Fruit fly (Drosophila melanogaster) whole organism, embryonic: Measurements from ENCODE around the gene CG46459.

Source experiments
- Abd-B ChIP-seq: fragments of 200-800 bp; sonication (Bioruptor generic); optimal IDR thresholded peaks from 2 replicates; lab custom pipeline; 2018; ENCODE audit warnings: missing biosample characterization, mild to moderate bottlenecking, missing genetic modification characterization, moderate library complexity
- Adf1 ChIP-seq: fragments of 200-800 bp; sonication (Bioruptor generic); IDR thresholded peaks from 2 replicates; pipeline ENCODE4 v1.3.6; 2022; ENCODE audit warnings: missing biosample characterization, missing genetic modification characterization
- Antp ChIP-seq: fragments of 200-800 bp; sonication (Bioruptor generic); optimal IDR thresholded peaks from 3 replicates; lab custom pipeline; 2016; ENCODE audit warnings: missing biosample characterization, missing genetic modification characterization
- CG10274 ChIP-seq: fragments of 200-800 bp; sonication (Bioruptor generic); optimal IDR thresholded peaks from 3 replicates; lab custom pipeline; 2017; ENCODE audit warnings: missing biosample characterization, mild to moderate bottlenecking, missing genetic modification characterization
- CG11560 ChIP-seq: fragments of 200-800 bp; sonication (Bioruptor generic); IDR thresholded peaks from 3 replicates; pipeline ENCODE4 v1.3.6; 2022; ENCODE audit warnings: missing biosample characterization, missing genetic modification characterization
- CG12071 ChIP-seq: fragments of 200-800 bp; sonication (Bioruptor generic); optimal IDR thresholded peaks from 3 replicates; lab custom pipeline; 2018; ENCODE audit warnings: missing biosample characterization, mild to moderate bottlenecking, missing genetic modification characterization
- CG13624 ChIP-seq: fragments of 200-800 bp; sonication (Bioruptor generic); optimal IDR thresholded peaks from 2 replicates; lab custom pipeline; 2016; ENCODE audit warnings: missing biosample characterization, missing genetic modification characterization
- CG14667 ChIP-seq: fragments of 200-800 bp; sonication (Bioruptor generic); IDR thresholded peaks from 2 replicates; pipeline ENCODE4 v1.3.6; 2022; ENCODE audit warnings: missing biosample characterization, missing genetic modification characterization
- CG14965 ChIP-seq: fragments of 200-800 bp; sonication (Bioruptor generic); optimal IDR thresholded peaks from 2 replicates; lab custom pipeline; 2016; ENCODE audit warnings: missing biosample characterization, missing genetic modification characterization, borderline replicate concordance
- CG15514 ChIP-seq: fragments of 200-800 bp; sonication (Bioruptor generic); optimal IDR thresholded peaks from 3 replicates; lab custom pipeline; 2017; ENCODE audit warnings: missing biosample characterization, missing genetic modification characterization, mild to moderate bottlenecking, moderate library complexity, missing genetic modification reagents
- CG17912 ChIP-seq: fragments of 200-800 bp; sonication (Bioruptor generic); optimal IDR thresholded peaks from 2 replicates; lab custom pipeline; 2018; ENCODE audit warnings: missing biosample characterization, mild to moderate bottlenecking, missing genetic modification characterization
- CG18262 ChIP-seq: fragments of 200-800 bp; optimal IDR thresholded peaks from 3 replicates; lab custom pipeline; 2019; ENCODE audit warnings: missing biosample characterization, mild to moderate bottlenecking, missing genetic modification characterization, moderate library complexity
- CG2712 ChIP-seq: fragments of 200-800 bp; optimal IDR thresholded peaks from 3 replicates; lab custom pipeline; 2019; ENCODE audit warnings: missing biosample characterization, mild to moderate bottlenecking, missing genetic modification characterization, moderate library complexity
- CG31441 ChIP-seq: fragments of 200-800 bp; sonication (Bioruptor generic); IDR thresholded peaks from 2 replicates; pipeline ENCODE4 v1.3.6; 2022; ENCODE audit warnings: missing biosample characterization, missing genetic modification characterization
- CG34376 ChIP-seq: fragments of 200-800 bp; sonication (Bioruptor generic); optimal IDR thresholded peaks from 2 replicates; lab custom pipeline; 2018; ENCODE audit warnings: missing biosample characterization, mild to moderate bottlenecking, missing genetic modification characterization
- CG4424 ChIP-seq: fragments of 200-800 bp; sonication (Bioruptor generic); optimal IDR thresholded peaks from 3 replicates; lab custom pipeline; 2016; ENCODE audit warnings: missing biosample characterization, missing genetic modification characterization
- CG4730 ChIP-seq: fragments of 200-800 bp; sonication (Bioruptor generic); IDR thresholded peaks from 2 replicates; pipeline ENCODE4 v1.3.6; 2022; ENCODE audit warnings: missing biosample characterization, missing genetic modification characterization
- CG6175 ChIP-seq: fragments of 200-800 bp; sonication (Bioruptor generic); IDR thresholded peaks from 3 replicates; pipeline ENCODE4 v1.3.6; 2022; ENCODE audit warnings: missing biosample characterization, missing genetic modification characterization
- CG7839 ChIP-seq: fragments of 200-800 bp; sonication (Bioruptor generic); optimal IDR thresholded peaks from 3 replicates; lab custom pipeline; 2018; ENCODE audit warnings: missing biosample characterization, mild to moderate bottlenecking, missing genetic modification characterization, moderate library complexity
- CG9437 ChIP-seq: fragments of 200-800 bp; sonication (Bioruptor generic); optimal IDR thresholded peaks from 2 replicates; lab custom pipeline; 2018; ENCODE audit warnings: missing biosample characterization, mild to moderate bottlenecking, missing genetic modification characterization
- D ChIP-seq, 2 experiments: fragments of 200-800 bp in 1 of 2; fragments of >200 bp in 1 of 2; sonication (Bioruptor generic) in 1 of 2; optimal IDR thresholded peaks; 2 replicates in 1 of 2; 3 replicates in 1 of 2; lab custom pipeline; 2017; ENCODE audit warnings: mild to moderate bottlenecking in 1 of 2, missing biosample characterization in 1 of 2, missing genetic modification characterization in 1 of 2, missing genetic modification reagents in 1 of 2
- Dad ChIP-seq: fragments of 200-800 bp; sonication (Bioruptor generic); optimal IDR thresholded peaks from 3 replicates; lab custom pipeline; 2016; ENCODE audit warnings: missing biosample characterization, missing genetic modification characterization
- Fer2 ChIP-seq: fragments of 200-800 bp; sonication (Bioruptor generic); optimal IDR thresholded peaks from 2 replicates; lab custom pipeline; 2018; ENCODE audit warnings: missing biosample characterization, mild to moderate bottlenecking, missing genetic modification characterization, moderate library complexity
- Fer3 ChIP-seq: fragments of 200-800 bp; sonication (Bioruptor generic); optimal IDR thresholded peaks from 2 replicates; lab custom pipeline; 2018; ENCODE audit warnings: missing biosample characterization, mild to moderate bottlenecking, missing genetic modification characterization, moderate library complexity
- Gsc ChIP-seq: fragments of 200-800 bp; sonication (Bioruptor generic); IDR thresholded peaks from 2 replicates; pipeline ENCODE4 v1.3.6; 2022; ENCODE audit warnings: missing biosample characterization, missing genetic modification characterization
- H2.0 ChIP-seq: fragments of 200-800 bp; sonication (Bioruptor generic); IDR thresholded peaks from 2 replicates; pipeline ENCODE4 v1.3.6; 2022; ENCODE audit warnings: missing biosample characterization, missing genetic modification characterization
- MESR4 ChIP-seq: fragments of 200-800 bp; sonication (Bioruptor generic); optimal IDR thresholded peaks from 2 replicates; lab custom pipeline; 2018; ENCODE audit warnings: missing biosample characterization, mild to moderate bottlenecking, missing genetic modification characterization, moderate library complexity
- Neu2 ChIP-seq: fragments of 200-800 bp; sonication (Bioruptor generic); optimal IDR thresholded peaks from 3 replicates; lab custom pipeline; 2016; ENCODE audit warnings: missing biosample characterization, missing genetic modification characterization, borderline replicate concordance
- ara ChIP-seq: fragments of 200-800 bp; sonication (Bioruptor generic); IDR thresholded peaks from 2 replicates; pipeline ENCODE4 v1.3.6; 2022; ENCODE audit warnings: missing biosample characterization, missing genetic modification characterization
- cg ChIP-seq: fragments of 200-800 bp; sonication (Bioruptor generic); optimal IDR thresholded peaks from 3 replicates; lab custom pipeline; 2019; ENCODE audit warnings: missing biosample characterization, mild to moderate bottlenecking, missing genetic modification characterization, moderate library complexity
- crc ChIP-seq: fragments of 200-800 bp; sonication (Bioruptor generic); optimal IDR thresholded peaks from 2 replicates; lab custom pipeline; 2016; ENCODE audit warnings: missing biosample characterization, missing genetic modification characterization
- dmrt99B ChIP-seq: fragments of 200-800 bp; sonication (Bioruptor generic); optimal IDR thresholded peaks from 2 replicates; lab custom pipeline; 2018; ENCODE audit warnings: missing biosample characterization, mild to moderate bottlenecking, missing genetic modification characterization, moderate library complexity
- dpn ChIP-seq, 2 experiments: fragments of 200-800 bp; sonication (Bioruptor generic); optimal IDR thresholded peaks; 3 replicates each; lab custom pipeline; 2016; ENCODE audit warnings: missing biosample characterization in 2 of 2, missing genetic modification characterization in 2 of 2
- gfzf ChIP-seq: fragments of 200-800 bp; sonication (Bioruptor generic); optimal IDR thresholded peaks from 2 replicates; lab custom pipeline; 2016; ENCODE audit warnings: missing biosample characterization, mild to moderate bottlenecking, missing genetic modification characterization, moderate library complexity
- grau ChIP-seq: fragments of 200-800 bp; optimal IDR thresholded peaks from 3 replicates; lab custom pipeline; 2019; ENCODE audit warnings: missing biosample characterization, mild to moderate bottlenecking, missing genetic modification characterization, moderate library complexity
- ham ChIP-seq: fragments of 200-800 bp; sonication (Bioruptor generic); IDR thresholded peaks from 2 replicates; pipeline ENCODE4 v1.3.6; 2022; ENCODE audit warnings: missing biosample characterization, missing genetic modification characterization
- lmd ChIP-seq: fragments of 200-800 bp; sonication (Bioruptor generic); IDR thresholded peaks from 2 replicates; pipeline ENCODE4 v1.3.6; 2022; ENCODE audit warnings: missing biosample characterization, missing genetic modification characterization
- nmo ChIP-seq: fragments of 200-800 bp; sonication (Bioruptor generic); optimal IDR thresholded peaks from 2 replicates; lab custom pipeline; 2018; ENCODE audit warnings: missing biosample characterization, mild to moderate bottlenecking, missing genetic modification characterization, moderate library complexity
- nom ChIP-seq: fragments of 200-800 bp; sonication (Bioruptor generic); optimal IDR thresholded peaks from 2 replicates; lab custom pipeline; 2017; ENCODE audit warnings: missing biosample characterization, missing genetic modification characterization, mild to moderate bottlenecking, moderate library complexity, missing genetic modification reagents
- pb ChIP-seq: fragments of 200-800 bp; sonication (Bioruptor generic); optimal IDR thresholded peaks from 3 replicates; lab custom pipeline; 2016; ENCODE audit warnings: missing biosample characterization, missing genetic modification characterization
- repo ChIP-seq: fragments of 200-800 bp; sonication (Bioruptor generic); optimal IDR thresholded peaks from 2 replicates; lab custom pipeline; 2016; ENCODE audit warnings: missing biosample characterization, missing genetic modification characterization
- sc ChIP-seq, 3 experiments: fragments of >200 bp in 2 of 3; fragments of 200-800 bp in 1 of 3; sonication (Bioruptor generic) in 1 of 3; optimal IDR thresholded peaks; 2 replicates in 2 of 3; 3 replicates in 1 of 3; lab custom pipeline; 2017; ENCODE audit warnings: mild to moderate bottlenecking in 1 of 3, missing biosample characterization in 1 of 3, missing genetic modification characterization in 1 of 3, missing genetic modification reagents in 1 of 3
- sim ChIP-seq: fragments of 200-800 bp; sonication (Bioruptor generic); IDR thresholded peaks from 2 replicates; pipeline ENCODE4 v1.3.6; 2022; ENCODE audit warnings: missing biosample characterization, missing genetic modification characterization
- slbo ChIP-seq: fragments of 200-800 bp; sonication (Bioruptor generic); IDR thresholded peaks from 2 replicates; pipeline ENCODE4 v1.3.6; 2022; ENCODE audit warnings: missing biosample characterization, missing genetic modification characterization
- toy ChIP-seq: fragments of 200-800 bp; sonication (Bioruptor generic); IDR thresholded peaks from 2 replicates; pipeline ENCODE4 v1.3.6; 2022; ENCODE audit warnings: missing biosample characterization, missing genetic modification characterization
- trem ChIP-seq: fragments of 200-800 bp; optimal IDR thresholded peaks from 3 replicates; lab custom pipeline; 2019; ENCODE audit warnings: missing biosample characterization, mild to moderate bottlenecking, missing genetic modification characterization, moderate library complexity
- unc-4 ChIP-seq: fragments of 200-800 bp; sonication (Bioruptor generic); IDR thresholded peaks from 2 replicates; pipeline ENCODE4 v1.3.6; 2022; ENCODE audit warnings: missing biosample characterization, missing genetic modification characterization; ENCODE audit not compliant: partially characterized antibody

The CG46459 gene

dm6 chr3R:10680825-10681681 lies 15.4 kb upstream of the CG46459 start, which contains the start of gene Phyhd1 (continued):
- TF ChIP-seq slbo (GFP tag; lab: Robert Waterston, UW) (peak; percentile 96), CG18262 (tag; lab: Kevin White, UChicago) (peak; percentile 94), CG14667 (GFP tag; lab: Robert Waterston, UW) (peak; percentile 83), unc-4 (GFP tag; lab: Robert Waterston, UW) (no peak), ham (GFP tag; lab: Robert Waterston, UW) (peak; percentile 55; the same call in 1 of the 2 replicates), CG4424 (GFP tag; lab: Kevin White, UChicago) (peak; percentile 93), CG4730 (GFP tag; lab: Robert Waterston, UW) (peak; percentile 86), CG2712 (tag; lab: Kevin White, UChicago) (peak; percentile 96), repo (peak; percentile 95), nmo (peak; percentile 96), dpn (GFP tag; optimal IDR thresholded peaks at IDR 0.05; lab: Kevin White, UChicago) (peak; percentile 90 to 95), gfzf (GFP tag; lab: Kevin White, UChicago) (peak; percentile 10), Dad (GFP tag; lab: Kevin White, UChicago) (peak; percentile 96), lmd (GFP tag; lab: Robert Waterston, UW) (peak; percentile 97), Fer3 (peak; percentile 93), MESR4 (GFP tag; lab: Kevin White, UChicago) (peak; percentile 48), CG9437 (GFP tag; lab: Kevin White, UChicago) (peak; percentile 87), Adf1 (GFP tag; lab: Robert Waterston, UW) (peak; percentile 76), toy (peak; percentile 81), Fer2 (tag; lab: Kevin White, UChicago) (peak; percentile 79), sc (optimal IDR thresholded peaks at IDR 0.05; lab: Kevin White, UChicago) (no peak), sc (GFP tag; optimal IDR thresholded peaks at IDR 0.05; lab: Kevin White, UChicago) (peak; percentile 92), CG34376 (GFP tag; lab: Kevin White, UChicago) (peak; percentile 87), D (optimal IDR thresholded peaks at IDR 0.05; lab: Kevin White, UChicago) (no peak), D (GFP tag; optimal IDR thresholded peaks at IDR 0.05; lab: Kevin White, UChicago) (peak; percentile 88), cg (GFP tag; lab: Kevin White, UChicago) (no peak), CG11560 (tag; lab: Robert Waterston, UW) (peak; percentile 82), CG31441 (GFP tag; lab: Robert Waterston, UW) (peak; percentile 86), CG6175 (GFP tag; lab: Robert Waterston, UW) (peak; percentile 81; the same call in 2 of the 3 replicates), Abd-B (peak; percentile 88), CG13624 (GFP tag; lab: Kevin White, UChicago) (peak; percentile 96), grau (tag; lab: Kevin White, UChicago) (peak; percentile 94), crc (GFP tag; lab: Kevin White, UChicago) (peak; percentile 87), CG17912 (GFP tag; lab: Kevin White, UChicago) (no peak), pb (GFP tag; lab: Kevin White, UChicago) (peak; percentile 90), sim (GFP tag; lab: Robert Waterston, UW) (peak; percentile 72; the same call in 1 of the 2 replicates), nom (GFP tag; lab: Kevin White, UChicago) (no peak), ara (GFP tag; lab: Robert Waterston, UW) (peak; percentile 94), CG12071 (GFP tag; lab: Kevin White, UChicago) (peak; percentile 97), CG15514 (GFP tag; lab: Kevin White, UChicago) (peak; percentile 91), Neu2 (peak; percentile 61), CG10274 (peak; percentile 70), CG14965 (peak; percentile 79), dmrt99B (tag; lab: Kevin White, UChicago) (peak; percentile 95), CG7839 (tag; lab: Kevin White, UChicago) (peak; percentile 97), trem (tag; lab: Kevin White, UChicago) (peak; percentile 89), H2.0 (peak; percentile 94), Gsc (GFP tag; lab: Robert Waterston, UW) (peak; percentile 60), Antp (GFP tag; lab: Kevin White, UChicago) (peak; percentile 96)
